Worm (Caenorhabditis elegans) whole organism, young adult: Measurements from ENCODE around the gene drap-1.

Experiments used
- attf-5 ChIP-seq: fragments of 200-800 bp; sonication (Bioruptor generic); optimal IDR thresholded peaks from 2 replicates; lab custom pipeline; 2018; ENCODE audit warnings: mild to moderate bottlenecking, missing genetic modification characterization, missing compliant biosample characterization
- attf-6 ChIP-seq: fragments of 200-800 bp; sonication (Bioruptor generic); IDR thresholded peaks from 2 replicates; pipeline ENCODE4 v1.3.6; 2022; ENCODE audit warnings: missing genetic modification reagents, missing genetic modification characterization, missing compliant biosample characterization
- ccch-3 ChIP-seq: fragments of 200-800 bp; sonication (Bioruptor generic); optimal IDR thresholded peaks from 2 replicates; lab custom pipeline; 2018; ENCODE audit warnings: mild to moderate bottlenecking, missing genetic modification characterization, missing compliant biosample characterization
- chd-7 ChIP-seq: sonication (generic microtip); optimal IDR thresholded peaks from 2 replicates; lab custom pipeline; 2016; ENCODE audit warnings: mild to moderate bottlenecking, missing genetic modification characterization, moderate library complexity, missing compliant biosample characterization
- let-526 ChIP-seq: fragments of 200-800 bp; sonication (Bioruptor generic); IDR thresholded peaks from 2 replicates; pipeline ENCODE4 v1.3.6; 2022; ENCODE audit warnings: missing genetic modification reagents, missing genetic modification characterization, missing compliant biosample characterization
- nhr-120 ChIP-seq: fragments of 200-800 bp; sonication (Bioruptor generic); IDR thresholded peaks from 2 replicates; pipeline ENCODE4 v1.3.6; 2022; ENCODE audit warnings: missing genetic modification characterization, missing compliant biosample characterization
- unc-130 ChIP-seq: sonication (generic microtip); optimal IDR thresholded peaks from 2 replicates; lab custom pipeline; 2016; ENCODE audit warnings: missing genetic modification reagents, missing genetic modification characterization, missing compliant biosample characterization
- unc-62 ChIP-seq: fragments of 150-350 bp; optimal IDR thresholded peaks from 2 replicates; lab custom pipeline; 2014; ENCODE audit warnings: missing biosample characterization, missing genetic modification reagents, missing genetic modification characterization

- TF ChIP-seq unc-62 (GFP tag; lab: Kevin White, UChicago) (no peak), attf-5 (no peak), attf-6 (GFP tag; lab: Robert Waterston, UW) (no peak), chd-7 (tag; lab: Kevin White, UChicago) (no peak), ccch-3 (GFP tag; lab: Kevin White, UChicago) (no peak), unc-130 (GFP tag; lab: Kevin White, UChicago) (no peak), nhr-120 (GFP tag; lab: Robert Waterston, UW) (no peak), let-526 (GFP tag; lab: Robert Waterston, UW) (no peak)
Measured at ce11 chrV:9714909-9715308, 15.0 kb upstream of the drap-1 start, which contains the start of gene F40F9.3.
